Fruit fly (Drosophila melanogaster) S2 (cell line): ENCODE measurements around the gene futsch.

ENCODE experiments used
- CG8478 ChIP-seq: fragments of >200 bp; optimal IDR thresholded peaks from 2 replicates; lab custom pipeline; 2018
- CTCF ChIP-seq, 2 experiments: fragments of >200 bp; optimal IDR thresholded peaks; 2 replicates each; lab custom pipeline; 2018

- TF ChIP-seq CTCF (optimal IDR thresholded peaks at IDR 0.05; lab: Kevin White, UChicago) (no peak), CG8478 (lab: Kevin White, UChicago) (no peak)
Measured at dm6 chrX:1381413-1381991, 27.4 kb upstream of the futsch start.
